In the genomic region with DNA sequence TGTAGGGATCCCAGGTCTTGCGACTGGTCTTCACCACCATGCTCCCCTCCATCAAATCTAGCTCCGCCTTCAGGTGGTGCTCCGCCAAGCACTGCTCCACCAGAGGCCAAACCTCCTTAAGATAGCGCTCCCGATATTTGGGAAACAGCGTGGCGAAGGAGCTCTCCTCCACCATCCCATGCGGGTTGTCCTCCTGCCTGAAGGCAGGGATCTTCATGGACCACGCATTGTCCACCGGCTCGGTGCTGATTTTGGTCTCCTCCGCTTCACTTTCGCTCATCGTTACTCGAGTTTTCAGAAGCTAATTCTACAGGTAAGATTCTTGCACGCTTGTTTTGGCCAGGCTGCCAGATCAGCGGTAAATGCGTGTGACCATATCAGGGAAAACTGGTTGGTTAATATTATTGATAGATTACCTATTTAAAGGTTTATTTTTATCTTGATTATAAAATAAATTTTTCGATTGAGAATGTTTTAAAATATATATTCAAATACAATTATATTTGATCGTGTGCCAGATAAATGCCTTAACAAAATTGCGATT, we compare ENCODE assay signal across 5 fruit fly cellular contexts.
TF ChIP-seq lines count a peak whose summit lies in the region.

A gene (minus strand): TSS at position 361 of the 544 bp plus-strand sequence.

- TF ChIP-seq CTCF in whole organism, embryonic (GFP tag; optimal IDR thresholded peaks at IDR 0.05; lab: Kevin White, UChicago) = no peak

TF ChIP-seq in whole organism, 6 proteins besides CTCF, POLR2A, EP300 and RAD21:
- TF ChIP-seq pan (optimal IDR thresholded peaks at IDR 0.05; lab: Kevin White, UChicago) (peak; percentile 15), psq (optimal IDR thresholded peaks at IDR 0.05; lab: Kevin White, UChicago) (no peak)

TF ChIP-seq in whole organism, adult, 20 proteins besides CTCF, POLR2A, EP300 and RAD21:
- peak; percentile 55 for TF ChIP-seq Mnt (GFP tag; optimal IDR thresholded peaks at IDR 0.05; lab: Kevin White, UChicago)
- TF ChIP-seq CG11617 (GFP tag; optimal IDR thresholded peaks at IDR 0.05; lab: Kevin White, UChicago) = no peak
- peak; percentile 18 for TF ChIP-seq CG33017 (tag; optimal IDR thresholded peaks at IDR 0.05; lab: Kevin White, UChicago)
- TF ChIP-seq bab1 (GFP tag; optimal IDR thresholded peaks at IDR 0.05; lab: Kevin White, UChicago) = peak; percentile 1
- TF ChIP-seq kay (GFP tag; lab: Kevin White, UChicago; ENCODE audit: borderline replicate concordance) = no peak
- TF ChIP-seq CG7101 (tag; optimal IDR thresholded peaks at IDR 0.05; lab: Kevin White, UChicago) = peak; percentile 7
- peak; percentile 24 for TF ChIP-seq CG14711 (tag; optimal IDR thresholded peaks at IDR 0.05; lab: Kevin White, UChicago)

TF ChIP-seq in whole organism, embryonic, 481 proteins besides CTCF, POLR2A, EP300 and RAD21 (continues in another document):
- no peak for TF ChIP-seq unc-4 (GFP tag; IDR thresholded peaks at IDR 0.05; lab: Robert Waterston, UW; ENCODE audit: partially characterized antibody)
- TF ChIP-seq lmd (GFP tag; IDR thresholded peaks at IDR 0.05; lab: Robert Waterston, UW) = no peak
- TF ChIP-seq CG12391 (tag; optimal IDR thresholded peaks at IDR 0.05; lab: Kevin White, UChicago) = peak; percentile 41
- no peak for TF ChIP-seq CG1233 (GFP tag; optimal IDR thresholded peaks at IDR 0.05; lab: Kevin White, UChicago)
- TF ChIP-seq Hmr (GFP tag; optimal IDR thresholded peaks at IDR 0.05; lab: Kevin White, UChicago) = peak; percentile 10
- TF ChIP-seq phol (tag; optimal IDR thresholded peaks at IDR 0.05; lab: Kevin White, UChicago) = peak; percentile 8
- 0 out of 2 replicates have a peak, but pooled peaks have one; percentile 26 for TF ChIP-seq bbx (GFP tag; IDR thresholded peaks at IDR 0.05; lab: Robert Waterston, UW; ENCODE audit: partially characterized antibody)
- TF ChIP-seq Dad (GFP tag; optimal IDR thresholded peaks at IDR 0.05; lab: Kevin White, UChicago) = no peak
- TF ChIP-seq hth (optimal IDR thresholded peaks at IDR 0.05; lab: Kevin White, UChicago) = no peak
- TF ChIP-seq ranshi (GFP tag; IDR thresholded peaks at IDR 0.05; lab: Robert Waterston, UW) = no peak
- peak; percentile 44 for TF ChIP-seq gem (tag; optimal IDR thresholded peaks at IDR 0.05; lab: Kevin White, UChicago)
- TF ChIP-seq CG10274 (GFP tag; optimal IDR thresholded peaks at IDR 0.05; lab: Kevin White, UChicago) = no peak
- peak; percentile 57 for TF ChIP-seq scrt (GFP tag; optimal IDR thresholded peaks at IDR 0.05; lab: Kevin White, UChicago)
- TF ChIP-seq Side (GFP tag; optimal IDR thresholded peaks at IDR 0.05; lab: Kevin White, UChicago) = no peak
- peak; percentile 51 for TF ChIP-seq Max (GFP tag; optimal IDR thresholded peaks at IDR 0.05; lab: Kevin White, UChicago)
- TF ChIP-seq CG17802 (tag; optimal IDR thresholded peaks at IDR 0.05; lab: Kevin White, UChicago) = no peak
- TF ChIP-seq CG10321 (GFP tag; IDR thresholded peaks at IDR 0.05; lab: Robert Waterston, UW) = no peak
- TF ChIP-seq Atf6 (GFP tag; IDR thresholded peaks at IDR 0.05; lab: Robert Waterston, UW) = no peak
- no peak for TF ChIP-seq CG1792 (GFP tag; optimal IDR thresholded peaks at IDR 0.05; lab: Kevin White, UChicago)
- TF ChIP-seq pb (GFP tag; optimal IDR thresholded peaks at IDR 0.05; lab: Kevin White, UChicago) = no peak
- TF ChIP-seq CG34422 (GFP tag; IDR thresholded peaks at IDR 0.05; lab: Robert Waterston, UW) = 0 out of 3 replicates have a peak, but pooled peaks have one; percentile 30
- no peak for TF ChIP-seq CG18619 (GFP tag; optimal IDR thresholded peaks at IDR 0.05; lab: Kevin White, UChicago)
- no peak for TF ChIP-seq Doc3 (GFP tag; IDR thresholded peaks at IDR 0.05; lab: Robert Waterston, UW; ENCODE audit: partially characterized antibody)
- no peak for TF ChIP-seq pan (optimal IDR thresholded peaks at IDR 0.05; lab: Kevin White, UChicago)
- no peak for TF ChIP-seq pan (GFP tag; optimal IDR thresholded peaks at IDR 0.05 in 1 of 2, IDR thresholded peaks at IDR 0.05 in 1 of 2)

TF ChIP-seq in whole organism, prepupa, 60 proteins besides CTCF, POLR2A, EP300 and RAD21 (continues in another document):
- TF ChIP-seq CG9139 (GFP tag; optimal IDR thresholded peaks at IDR 0.05; lab: Kevin White, UChicago) (no peak), esn (GFP tag; optimal IDR thresholded peaks at IDR 0.05; lab: Kevin White, UChicago) (peak; percentile 15), CG6276 (GFP tag; optimal IDR thresholded peaks at IDR 0.05; lab: Kevin White, UChicago) (no peak), Hr4 (GFP tag; optimal IDR thresholded peaks at IDR 0.05; lab: Kevin White, UChicago) (no peak), Blimp-1 (GFP tag; optimal IDR thresholded peaks at IDR 0.05; lab: Kevin White, UChicago) (no peak), CG10669 (GFP tag; optimal IDR thresholded peaks at IDR 0.05; lab: Kevin White, UChicago) (no peak), Sox102F (GFP tag; optimal IDR thresholded peaks at IDR 0.05; lab: Kevin White, UChicago) (no peak), CG3919 (GFP tag; optimal IDR thresholded peaks at IDR 0.05; lab: Kevin White, UChicago) (peak; percentile 5), CG15336 (GFP tag; IDR thresholded peaks at IDR 0.05; lab: Robert Waterston, UW) (no peak), CG11294 (GFP tag; IDR thresholded peaks at IDR 0.05; lab: Robert Waterston, UW) (no peak), fd85E (GFP tag; optimal IDR thresholded peaks at IDR 0.05; lab: Kevin White, UChicago) (no peak), ss (GFP tag; optimal IDR thresholded peaks at IDR 0.05; lab: Kevin White, UChicago) (no peak), CG6854 (GFP tag; optimal IDR thresholded peaks at IDR 0.05; lab: Kevin White, UChicago) (no peak), CG8119 (GFP tag; IDR thresholded peaks at IDR 0.05; lab: Robert Waterston, UW) (no peak), eg (GFP tag; IDR thresholded peaks at IDR 0.05; lab: Robert Waterston, UW) (peak; percentile 38; the same call in 1 of the 3 replicates), CG8319 (GFP tag; optimal IDR thresholded peaks at IDR 0.05; lab: Kevin White, UChicago) (no peak), Hr38 (GFP tag; optimal IDR thresholded peaks at IDR 0.05; lab: Kevin White, UChicago) (no peak), Eip78C (GFP tag; lab: Kevin White, UChicago) (peak; percentile 18), CG10631 (GFP tag; optimal IDR thresholded peaks at IDR 0.05; lab: Kevin White, UChicago) (no peak), Hr39 (GFP tag; optimal IDR thresholded peaks at IDR 0.05; lab: Kevin White, UChicago) (no peak), Sox14 (GFP tag; optimal IDR thresholded peaks at IDR 0.05; lab: Kevin White, UChicago) (no peak), CG16779 (tag; optimal IDR thresholded peaks at IDR 0.05; lab: Kevin White, UChicago) (no peak), dsx (GFP tag; optimal IDR thresholded peaks at IDR 0.05; lab: Kevin White, UChicago; ENCODE audit: poor library complexity, severe bottlenecking) (no peak), CG3032 (tag; optimal IDR thresholded peaks at IDR 0.05; lab: Kevin White, UChicago) (peak; percentile 3), CG11762 (GFP tag; optimal IDR thresholded peaks at IDR 0.05; lab: Kevin White, UChicago; ENCODE audit: insufficient read depth) (no peak), Gug (GFP tag; IDR thresholded peaks at IDR 0.05; lab: Robert Waterston, UW) (no peak), topi (GFP tag; optimal IDR thresholded peaks at IDR 0.05; lab: Kevin White, UChicago) (no peak), Lpt (GFP tag; optimal IDR thresholded peaks at IDR 0.05; lab: Kevin White, UChicago) (no peak)

TF ChIP-seq in whole organism, wandering third instar larva, 38 proteins besides CTCF, POLR2A, EP300 and RAD21:
- TF ChIP-seq tai (GFP tag; optimal IDR thresholded peaks at IDR 0.05; lab: Kevin White, UChicago) (no peak), HLH106 (tag; optimal IDR thresholded peaks at IDR 0.05; lab: Kevin White, UChicago) (peak; percentile 38), dmrt93B (GFP tag; optimal IDR thresholded peaks at IDR 0.05; lab: Kevin White, UChicago) (no peak), Hr83 (GFP tag; optimal IDR thresholded peaks at IDR 0.05; lab: Kevin White, UChicago; ENCODE audit: poor library complexity, severe bottlenecking) (peak; percentile 19), foxo (GFP tag; optimal IDR thresholded peaks at IDR 0.05; lab: Kevin White, UChicago) (peak in 1 of 2 experiments; percentile 56), Sp1 (GFP tag; optimal IDR thresholded peaks at IDR 0.05; lab: Kevin White, UChicago) (peak; percentile 25)
